Fruit fly (Drosophila melanogaster) Kc167 (cell line): ENCODE results near the gene CG13008.

ENCODE experiments used
- Myc ChIP-seq: fragments of >200 bp; optimal IDR thresholded peaks from 2 replicates; lab custom pipeline; 2017; ENCODE audit warnings: missing external identifiers
- Sin3A ChIP-seq: fragments of >200 bp; optimal IDR thresholded peaks from 2 replicates; lab custom pipeline; 2018; ENCODE audit warnings: missing external identifiers
- h ChIP-seq: fragments of >200 bp; optimal IDR thresholded peaks from 3 replicates; lab custom pipeline; 2018; ENCODE audit warnings: missing external identifiers
- insv ChIP-seq: fragments of >200 bp; optimal IDR thresholded peaks from 3 replicates; lab custom pipeline; 2018; ENCODE audit warnings: missing external identifiers
- psq ChIP-seq: fragments of >200 bp; optimal IDR thresholded peaks from 2 replicates; lab custom pipeline; 2017; ENCODE audit warnings: missing external identifiers
- ttk ChIP-seq: sonication (Bioruptor generic); optimal IDR thresholded peaks from 2 replicates; lab custom pipeline; 2017; ENCODE audit warnings: missing external identifiers

DNA sequence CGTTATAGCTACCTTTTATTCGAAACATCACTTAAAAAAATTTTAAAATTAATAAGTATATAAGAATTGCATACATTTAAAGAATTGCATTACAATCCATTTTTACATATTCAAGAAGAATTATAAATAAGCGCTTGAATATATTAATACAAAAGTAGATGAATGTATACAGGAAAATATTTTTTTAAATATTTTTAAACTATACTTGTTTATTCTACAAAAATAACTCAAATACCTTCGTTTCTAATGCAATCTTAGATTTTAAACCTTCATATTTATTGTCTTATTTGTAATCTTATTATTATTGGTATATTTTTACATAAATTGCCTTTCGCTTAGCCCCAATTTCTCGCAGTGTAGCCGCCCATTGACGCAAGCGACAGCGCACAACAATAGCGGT is 33.9 kb upstream of the CG13008 start:
- no peak for TF ChIP-seq h (lab: Kevin White, UChicago)
- TF ChIP-seq psq (lab: Kevin White, UChicago) = no peak
- TF ChIP-seq Myc = no peak
- TF ChIP-seq ttk (lab: Kevin White, UChicago) = no peak
- TF ChIP-seq insv (lab: Kevin White, UChicago) = no peak
- TF ChIP-seq Sin3A (lab: Kevin White, UChicago) = no peak
